Fruit fly (Drosophila melanogaster) whole organism: ENCODE data around the gene CG14718.

Experiments
- CG8478 ChIP-seq: fragments of >200 bp; optimal IDR thresholded peaks from 2 replicates; lab custom pipeline; 2018; ENCODE audit warnings: inconsistent platforms
- Dll ChIP-seq: fragments of >200 bp; optimal IDR thresholded peaks from 2 replicates; lab custom pipeline; 2017
- pan ChIP-seq: fragments of >200 bp; optimal IDR thresholded peaks from 2 replicates; lab custom pipeline; 2017
- psq ChIP-seq: fragments of >200 bp; optimal IDR thresholded peaks from 2 replicates; lab custom pipeline; 2017

DNA sequence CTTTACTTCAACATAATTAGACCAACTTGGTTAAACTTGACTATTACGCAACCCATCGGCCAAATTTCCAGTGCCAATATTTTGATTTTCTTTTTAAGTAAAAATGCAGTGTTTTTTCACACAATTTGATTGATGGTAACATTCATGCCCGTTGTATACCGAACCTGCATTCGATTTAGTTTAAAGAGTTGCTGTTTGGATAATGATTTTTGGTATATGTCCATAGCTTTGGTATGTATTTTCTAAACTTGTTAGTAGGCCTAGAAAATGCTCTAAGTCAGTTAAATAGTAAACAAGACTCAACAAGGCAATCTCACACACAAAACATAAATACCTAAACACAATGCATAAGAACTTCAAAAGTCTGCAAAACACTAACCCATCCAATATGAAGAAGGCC lies 3.3 kb downstream of the CG14718 start, which contains the start of gene I-t:
- TF ChIP-seq CG8478 (lab: Kevin White, UChicago) (no peak), psq (lab: Kevin White, UChicago) (no peak), Dll (lab: Kevin White, UChicago) (no peak), pan (lab: Kevin White, UChicago) (no peak)
